Worm (Caenorhabditis elegans) whole organism, early embryonic: ENCODE results near the gene klp-4.

Experiments
- B0310.2 ChIP-seq: sonication (generic microtip); optimal IDR thresholded peaks from 2 replicates; lab custom pipeline; 2016; ENCODE audit warnings: mild to moderate bottlenecking, missing genetic modification characterization, missing compliant biosample characterization
- F13C5.2 ChIP-seq: sonication (generic microtip); optimal IDR thresholded peaks from 2 replicates; lab custom pipeline; 2017; ENCODE audit warnings: mild to moderate bottlenecking, missing genetic modification characterization, inconsistent platforms, missing compliant biosample characterization
- aly-1 ChIP-seq: sonication (generic microtip); optimal IDR thresholded peaks from 2 replicates; lab custom pipeline; 2016; ENCODE audit warnings: missing genetic modification characterization, missing compliant biosample characterization
- ama-1 ChIP-seq: fragments of 150-350 bp; optimal IDR thresholded peaks from 2 replicates; lab custom pipeline; 2014
- ceh-13 ChIP-seq: fragments of 200-800 bp; sonication (Bioruptor generic); optimal IDR thresholded peaks from 2 replicates; lab custom pipeline; 2018; ENCODE audit warnings: mild to moderate bottlenecking, missing genetic modification characterization, missing compliant biosample characterization
- ceh-36 ChIP-seq: sonication (generic microtip); optimal IDR thresholded peaks from 2 replicates; lab custom pipeline; 2016; ENCODE audit warnings: missing genetic modification characterization, inconsistent platforms, missing compliant biosample characterization
- ets-7 ChIP-seq: sonication (generic microtip); optimal IDR thresholded peaks from 2 replicates; lab custom pipeline; 2016; ENCODE audit warnings: missing genotype, missing genetic modification characterization, missing compliant biosample characterization
- flt-1 ChIP-seq: fragments of 200-800 bp; sonication (Bioruptor generic); IDR thresholded peaks from 2 replicates; pipeline ENCODE4 v1.3.6; 2022; ENCODE audit warnings: missing genetic modification characterization, missing compliant biosample characterization
- hmbx-1 ChIP-seq: sonication (generic microtip); optimal IDR thresholded peaks from 2 replicates; lab custom pipeline; 2016; ENCODE audit warnings: mild to moderate bottlenecking, missing genetic modification characterization, missing compliant biosample characterization
- hmg-4 ChIP-seq: fragments of 200-800 bp; sonication (Bioruptor generic); optimal IDR thresholded peaks from 2 replicates; lab custom pipeline; 2018; ENCODE audit warnings: mild to moderate bottlenecking, missing genetic modification characterization, missing compliant biosample characterization
- hnd-1 ChIP-seq: sonication (generic microtip); optimal IDR thresholded peaks from 2 replicates; lab custom pipeline; 2016; ENCODE audit warnings: missing genetic modification characterization, missing compliant biosample characterization
- pes-1 ChIP-seq: fragments of 200-800 bp; sonication (Bioruptor generic); IDR thresholded peaks from 2 replicates; pipeline ENCODE4 v1.3.6; 2022; ENCODE audit warnings: missing genetic modification reagents, missing genetic modification characterization, missing compliant biosample characterization
- scrt-1 ChIP-seq: fragments of 200-800 bp; sonication (Bioruptor generic); IDR thresholded peaks from 2 replicates; pipeline ENCODE4 v1.3.6; 2022; ENCODE audit warnings: missing genetic modification characterization, missing compliant biosample characterization
- sea-1 ChIP-seq: fragments of 200-800 bp; sonication (Bioruptor generic); conservative IDR thresholded peaks from 2 replicates; pipeline ENCODE4 v1.3.6; 2022; ENCODE audit warnings: missing genetic modification characterization, missing compliant biosample characterization
- tbx-11 ChIP-seq: fragments of 200-800 bp; sonication (Bioruptor generic); IDR thresholded peaks from 2 replicates; pipeline ENCODE4 v1.3.6; 2022; ENCODE audit warnings: missing genetic modification characterization, missing compliant biosample characterization
- tbx-37 ChIP-seq: fragments of 200-800 bp; sonication (Bioruptor generic); conservative IDR thresholded peaks from 2 replicates; pipeline ENCODE4 v1.3.6; 2022; ENCODE audit warnings: missing genetic modification reagents, missing genetic modification characterization, missing compliant biosample characterization
- tra-4 ChIP-seq: sonication (generic microtip); optimal IDR thresholded peaks from 2 replicates; lab custom pipeline; 2017; ENCODE audit warnings: missing genetic modification characterization, missing compliant biosample characterization

Gene klp-4

ce11 chrX:3139516-3140301 is 38.8 kb downstream of the klp-4 start:
- TF ChIP-seq hnd-1 (tag; lab: Kevin White, UChicago) (no peak), B0310.2 (tag; lab: Kevin White, UChicago) (no peak), tbx-37 (GFP tag; lab: Robert Waterston, UW) (no peak), F13C5.2 (no peak), aly-1 (tag; lab: Kevin White, UChicago) (no peak), ets-7 (no peak), scrt-1 (GFP tag; lab: Robert Waterston, UW) (no peak), ceh-36 (tag; lab: Kevin White, UChicago) (no peak), hmg-4 (GFP tag; lab: Kevin White, UChicago) (no peak), ceh-13 (GFP tag; lab: Kevin White, UChicago) (no peak), pes-1 (GFP tag; lab: Robert Waterston, UW) (no peak), ama-1 (no peak), flt-1 (GFP tag; lab: Robert Waterston, UW) (no peak), tra-4 (tag; lab: Kevin White, UChicago) (no peak), tbx-11 (no peak)

DNA sequence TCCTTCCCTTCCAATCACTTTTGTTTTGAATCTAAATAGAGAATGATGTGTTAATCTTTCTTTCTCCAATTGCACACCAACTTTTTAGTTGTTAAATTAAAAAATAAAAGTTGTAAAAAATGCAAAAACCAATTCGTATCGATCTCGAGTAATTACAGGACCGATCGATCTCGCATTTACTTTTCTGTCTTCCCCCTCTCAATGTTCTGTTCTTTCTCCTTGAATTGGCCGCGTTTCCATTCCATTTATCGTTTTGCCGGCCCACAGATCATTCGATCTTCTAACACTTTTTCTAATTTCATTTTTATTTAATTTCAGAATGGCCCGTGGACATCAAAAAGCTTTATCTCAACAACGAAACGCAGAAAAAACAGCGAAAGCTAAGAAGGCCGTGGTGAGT is 43.3 kb downstream of the klp-4 start, which contains the start of gene K10B3.1:
K10B3.1 (plus strand) TSS at position 301 of the 400 bp plus-strand sequence.
- TF ChIP-seq ceh-36 (tag; lab: Kevin White, UChicago) (no peak), scrt-1 (GFP tag; lab: Robert Waterston, UW) (no peak), hmbx-1 (tag; lab: Kevin White, UChicago) (no peak), ama-1 (no peak), tbx-11 (no peak)

ce11 chrX:3127626-3128142 is 50.8 kb downstream of the klp-4 start:
- TF ChIP-seq flt-1 (GFP tag; lab: Robert Waterston, UW) (no peak), B0310.2 (tag; lab: Kevin White, UChicago) (peak; percentile 62), tbx-37 (GFP tag; lab: Robert Waterston, UW) (no peak; the same call in 1 of the 2 replicates), tra-4 (tag; lab: Kevin White, UChicago) (no peak), ama-1 (no peak), ceh-36 (tag; lab: Kevin White, UChicago) (no peak), hmbx-1 (tag; lab: Kevin White, UChicago) (no peak), ets-7 (peak; percentile 26), tbx-11 (no peak), F13C5.2 (peak; percentile 90), hnd-1 (tag; lab: Kevin White, UChicago) (no peak), scrt-1 (GFP tag; lab: Robert Waterston, UW) (peak; percentile 32; the same call in 1 of the 2 replicates), aly-1 (tag; lab: Kevin White, UChicago) (peak; percentile 80), pes-1 (GFP tag; lab: Robert Waterston, UW) (0 out of 2 replicates have a peak, but pooled peaks have one; percentile 21), hmg-4 (GFP tag; lab: Kevin White, UChicago) (peak; percentile 96), ceh-13 (GFP tag; lab: Kevin White, UChicago) (no peak), sea-1 (GFP tag; lab: Robert Waterston, UW) (peak; percentile 59; the same call in 1 of the 2 replicates)

DNA sequence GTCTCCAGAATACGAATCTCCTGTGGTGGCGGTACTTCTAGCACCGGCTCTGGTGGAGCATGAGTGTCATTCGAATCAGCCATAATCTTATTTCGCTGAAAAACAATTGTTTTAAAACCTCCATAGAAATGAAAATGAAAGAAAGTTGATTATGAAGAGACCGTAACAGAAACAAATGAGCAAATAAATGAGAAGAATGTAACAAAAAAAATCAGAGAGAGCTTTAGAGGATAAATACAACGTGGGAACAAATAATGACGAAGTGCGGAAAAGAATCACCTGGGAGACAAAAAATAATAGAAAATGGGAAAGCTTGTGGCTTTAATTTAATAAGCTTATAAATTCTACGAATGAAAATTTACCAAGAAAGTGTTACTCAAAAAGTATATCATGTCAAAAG is 51.5 kb downstream of the klp-4 start, which contains the start of gene spc-1:
spc-1 (minus strand) TSS at position 101 of the 400 bp plus-strand sequence.
- no peak for TF ChIP-seq F13C5.2
- no peak for TF ChIP-seq hmbx-1 (tag; lab: Kevin White, UChicago)
- TF ChIP-seq hnd-1 (tag; lab: Kevin White, UChicago): no peak
- no peak for TF ChIP-seq tbx-11
- no peak for TF ChIP-seq B0310.2 (tag; lab: Kevin White, UChicago)
- TF ChIP-seq scrt-1 (GFP tag; lab: Robert Waterston, UW): no peak
- TF ChIP-seq ets-7: no peak
- no peak for TF ChIP-seq ceh-13 (GFP tag; lab: Kevin White, UChicago)
- TF ChIP-seq tra-4 (tag; lab: Kevin White, UChicago): no peak
- no peak for TF ChIP-seq ama-1
- no peak for TF ChIP-seq pes-1 (GFP tag; lab: Robert Waterston, UW)
- TF ChIP-seq flt-1 (GFP tag; lab: Robert Waterston, UW): no peak
- no peak for TF ChIP-seq tbx-37 (GFP tag; lab: Robert Waterston, UW)
- TF ChIP-seq sea-1 (GFP tag; lab: Robert Waterston, UW): no peak
- TF ChIP-seq hmg-4 (GFP tag; lab: Kevin White, UChicago): no peak
- TF ChIP-seq ceh-36 (tag; lab: Kevin White, UChicago): no peak
- TF ChIP-seq aly-1 (tag; lab: Kevin White, UChicago): no peak

- TF ChIP-seq aly-1 (tag; lab: Kevin White, UChicago): no peak
These were observed 52.3 kb downstream of the klp-4 start for ce11 chrX:3126233-3126632.
